Fruit fly (Drosophila melanogaster) whole organism, prepupa: ENCODE data around the gene Smr.

Source experiments
- Blimp-1 ChIP-seq: fragments of 200-800 bp; sonication (Bioruptor generic); optimal IDR thresholded peaks from 3 replicates; lab custom pipeline; 2017; ENCODE audit warnings: missing biosample characterization, missing genetic modification characterization, mild to moderate bottlenecking, moderate library complexity, missing genetic modification reagents
- CG10631 ChIP-seq: fragments of 200-800 bp; sonication (Bioruptor generic); optimal IDR thresholded peaks from 2 replicates; lab custom pipeline; 2016; ENCODE audit warnings: missing biosample characterization, missing genetic modification characterization
- CG10669 ChIP-seq: fragments of 200-800 bp; sonication (Bioruptor generic); optimal IDR thresholded peaks from 3 replicates; lab custom pipeline; 2018; ENCODE audit warnings: missing biosample characterization, mild to moderate bottlenecking, missing genetic modification characterization, moderate library complexity
- CG11294 ChIP-seq: fragments of 200-800 bp; sonication (Bioruptor generic); IDR thresholded peaks from 2 replicates; pipeline ENCODE4 v1.3.6; 2022; ENCODE audit warnings: missing biosample characterization, missing genetic modification characterization
- CG1621 ChIP-seq: fragments of 200-800 bp; sonication (Bioruptor generic); optimal IDR thresholded peaks from 3 replicates; lab custom pipeline; 2018; ENCODE audit warnings: missing biosample characterization, mild to moderate bottlenecking, missing genetic modification characterization
- CG3032 ChIP-seq: fragments of 200-800 bp; optimal IDR thresholded peaks from 2 replicates; lab custom pipeline; 2019; ENCODE audit warnings: missing biosample characterization, mild to moderate bottlenecking, missing genetic modification characterization, moderate library complexity
- CG31627 ChIP-seq: fragments of 200-800 bp; sonication (Bioruptor generic); optimal IDR thresholded peaks from 3 replicates; lab custom pipeline; 2016; ENCODE audit warnings: missing biosample characterization, missing genetic modification characterization
- CG32006 ChIP-seq: fragments of 200-800 bp; sonication (Bioruptor generic); optimal IDR thresholded peaks from 3 replicates; lab custom pipeline; 2017; ENCODE audit warnings: missing biosample characterization, mild to moderate bottlenecking, missing genetic modification characterization
- CG34406 ChIP-seq: fragments of 200-800 bp; sonication (Bioruptor generic); optimal IDR thresholded peaks from 3 replicates; lab custom pipeline; 2016; ENCODE audit warnings: missing biosample characterization, missing genetic modification characterization
- CG3919 ChIP-seq: fragments of 200-800 bp; sonication (Bioruptor generic); optimal IDR thresholded peaks from 3 replicates; lab custom pipeline; 2016; ENCODE audit warnings: missing biosample characterization, missing genetic modification characterization
- CG4318 ChIP-seq: fragments of 200-800 bp; sonication (Bioruptor generic); optimal IDR thresholded peaks from 3 replicates; lab custom pipeline; 2017; ENCODE audit warnings: missing biosample characterization, mild to moderate bottlenecking, missing genetic modification characterization
- CG6163 ChIP-seq: fragments of 200-800 bp; sonication (Bioruptor generic); IDR thresholded peaks from 3 replicates; pipeline ENCODE4 v1.3.6; 2022; ENCODE audit warnings: missing biosample characterization, missing genetic modification characterization
- CG6276 ChIP-seq: fragments of 200-800 bp; sonication (Bioruptor generic); optimal IDR thresholded peaks from 2 replicates; lab custom pipeline; 2017; ENCODE audit warnings: missing biosample characterization, mild to moderate bottlenecking, missing genetic modification characterization
- CG6792 ChIP-seq: fragments of 200-800 bp; sonication (Bioruptor generic); optimal IDR thresholded peaks from 3 replicates; lab custom pipeline; 2016; ENCODE audit warnings: missing biosample characterization, missing genetic modification characterization
- CG6808 ChIP-seq: fragments of 200-800 bp; sonication (Bioruptor generic); optimal IDR thresholded peaks from 3 replicates; lab custom pipeline; 2017; ENCODE audit warnings: missing biosample characterization, missing genetic modification characterization, mild to moderate bottlenecking, moderate library complexity, missing genetic modification reagents
- CG7368 ChIP-seq: fragments of 200-800 bp; sonication (Bioruptor generic); optimal IDR thresholded peaks from 3 replicates; lab custom pipeline; 2016; ENCODE audit warnings: missing biosample characterization, missing genetic modification characterization
- CG8119 ChIP-seq: fragments of 200-800 bp; sonication (Bioruptor generic); IDR thresholded peaks from 3 replicates; pipeline ENCODE4 v1.3.6; 2022; ENCODE audit warnings: missing biosample characterization, missing genetic modification characterization
- CG8319 ChIP-seq: fragments of 200-800 bp; sonication (Bioruptor generic); optimal IDR thresholded peaks from 3 replicates; lab custom pipeline; 2016; ENCODE audit warnings: missing biosample characterization, missing genetic modification characterization
- CG8632 ChIP-seq: fragments of 200-800 bp; sonication (Bioruptor generic); optimal IDR thresholded peaks from 3 replicates; lab custom pipeline; 2016; ENCODE audit warnings: missing biosample characterization, missing genetic modification characterization
- Eip75B ChIP-seq: fragments of 200-800 bp; sonication (Bioruptor generic); optimal IDR thresholded peaks from 3 replicates; lab custom pipeline; 2016; ENCODE audit warnings: missing biosample characterization, missing genetic modification characterization
- Eip78C ChIP-seq: fragments of 200-800 bp; sonication (Bioruptor generic); peaks from one replicate; lab custom pipeline; 2016; ENCODE audit warnings: missing biosample characterization, missing genetic modification characterization
- Eip93F ChIP-seq: fragments of 200-800 bp; sonication (Bioruptor generic); optimal IDR thresholded peaks from 2 replicates; lab custom pipeline; 2016; ENCODE audit warnings: missing biosample characterization, mild to moderate bottlenecking, missing genetic modification characterization
- Ets21C ChIP-seq: fragments of 200-800 bp; sonication (Bioruptor generic); optimal IDR thresholded peaks from 3 replicates; lab custom pipeline; 2016; ENCODE audit warnings: missing biosample characterization, missing genetic modification characterization
- Ets96B ChIP-seq: fragments of 200-800 bp; optimal IDR thresholded peaks from 2 replicates; lab custom pipeline; 2019; ENCODE audit warnings: missing biosample characterization, mild to moderate bottlenecking, missing genetic modification characterization, moderate library complexity
- Gug ChIP-seq: fragments of 200-800 bp; sonication (Bioruptor generic); IDR thresholded peaks from 2 replicates; pipeline ENCODE4 v1.3.6; 2022; ENCODE audit warnings: missing biosample characterization, missing genetic modification characterization
- Hr38 ChIP-seq: sonication (Bioruptor generic); optimal IDR thresholded peaks from 2 replicates; lab custom pipeline; 2016; ENCODE audit warnings: missing biosample characterization, missing genetic modification characterization
- Hr4 ChIP-seq: fragments of 200-800 bp; sonication (Bioruptor generic); optimal IDR thresholded peaks from 3 replicates; lab custom pipeline; 2016; ENCODE audit warnings: missing biosample characterization, missing genetic modification characterization
- Lpt ChIP-seq: fragments of 200-800 bp; sonication (Bioruptor generic); optimal IDR thresholded peaks from 3 replicates; lab custom pipeline; 2016; ENCODE audit warnings: missing biosample characterization, missing genetic modification characterization
- Met ChIP-seq: fragments of 200-800 bp; sonication (Bioruptor generic); optimal IDR thresholded peaks from 3 replicates; lab custom pipeline; 2016; ENCODE audit warnings: missing biosample characterization, missing genetic modification characterization
- Sox102F ChIP-seq: fragments of 200-800 bp; sonication (Bioruptor generic); optimal IDR thresholded peaks from 2 replicates; lab custom pipeline; 2016; ENCODE audit warnings: missing biosample characterization, mild to moderate bottlenecking, missing genetic modification characterization
- Sox14 ChIP-seq: fragments of 200-800 bp; sonication (Bioruptor generic); optimal IDR thresholded peaks from 3 replicates; lab custom pipeline; 2016; ENCODE audit warnings: missing biosample characterization, missing genetic modification characterization
- Sox15 ChIP-seq: fragments of 200-800 bp; sonication (Bioruptor generic); optimal IDR thresholded peaks from 3 replicates; lab custom pipeline; 2016; ENCODE audit warnings: missing biosample characterization, missing genetic modification characterization
- achi ChIP-seq: fragments of 200-800 bp; sonication (Bioruptor generic); optimal IDR thresholded peaks from 3 replicates; lab custom pipeline; 2016; ENCODE audit warnings: missing biosample characterization, missing genetic modification characterization
- acj6 ChIP-seq: fragments of 200-800 bp; sonication (Bioruptor generic); optimal IDR thresholded peaks from 3 replicates; lab custom pipeline; 2016; ENCODE audit warnings: missing biosample characterization, missing genetic modification characterization
- eg ChIP-seq: fragments of 200-800 bp; sonication (Bioruptor generic); IDR thresholded peaks from 3 replicates; pipeline ENCODE4 v1.3.6; 2022; ENCODE audit warnings: missing biosample characterization, missing genetic modification characterization
- fd59A ChIP-seq: fragments of 200-800 bp; sonication (Bioruptor generic); optimal IDR thresholded peaks from 2 replicates; lab custom pipeline; 2017; ENCODE audit warnings: missing biosample characterization, mild to moderate bottlenecking, missing genetic modification characterization, missing genetic modification reagents
- fd85E ChIP-seq: fragments of 200-800 bp; sonication (Bioruptor generic); optimal IDR thresholded peaks from 3 replicates; lab custom pipeline; 2016; ENCODE audit warnings: missing biosample characterization, missing genetic modification characterization
- lz ChIP-seq: fragments of 200-800 bp; sonication (Bioruptor generic); optimal IDR thresholded peaks from 3 replicates; lab custom pipeline; 2016; ENCODE audit warnings: missing biosample characterization, missing genetic modification characterization
- net ChIP-seq: fragments of 200-800 bp; sonication (Bioruptor generic); optimal IDR thresholded peaks from 3 replicates; lab custom pipeline; 2016; ENCODE audit warnings: missing biosample characterization, missing genetic modification characterization
- salr ChIP-seq, 2 experiments: fragments of 200-800 bp; sonication (Bioruptor generic); optimal IDR thresholded peaks; 3 replicates each; lab custom pipeline; 2016 to 2018; ENCODE audit warnings: missing biosample characterization in 2 of 2, missing genetic modification characterization in 2 of 2, mild to moderate bottlenecking in 1 of 2
- ss ChIP-seq, 2 experiments: fragments of 200-800 bp; sonication (Bioruptor generic); optimal IDR thresholded peaks; 2 replicates in 1 of 2; 3 replicates in 1 of 2; lab custom pipeline; 2017 to 2018; ENCODE audit warnings: mild to moderate bottlenecking in 2 of 2, missing biosample characterization in 2 of 2, missing genetic modification characterization in 2 of 2, moderate library complexity in 1 of 2
- svp ChIP-seq: fragments of 200-800 bp; sonication (Bioruptor generic); peaks from one replicate; lab custom pipeline; 2016; ENCODE audit warnings: missing biosample characterization, missing genetic modification characterization
- topi ChIP-seq: fragments of 200-800 bp; sonication (Bioruptor generic); optimal IDR thresholded peaks from 3 replicates; lab custom pipeline; 2016; ENCODE audit warnings: missing biosample characterization, missing genetic modification characterization
- vri ChIP-seq: fragments of 200-800 bp; sonication (Bioruptor generic); optimal IDR thresholded peaks from 3 replicates; lab custom pipeline; 2016; ENCODE audit warnings: missing biosample characterization, mild to moderate bottlenecking, missing genetic modification characterization

Gene Smr

dm6 chrX:12777763-12778408, 35.5 kb upstream of the Smr start (continued):
- TF ChIP-seq CG8119 (GFP tag; lab: Robert Waterston, UW) (0 out of 3 replicates have a peak, but pooled peaks have one; percentile 30), fd85E (GFP tag; lab: Kevin White, UChicago) (no peak), svp (no peak), Sox14 (GFP tag; lab: Kevin White, UChicago) (no peak), Sox102F (GFP tag; lab: Kevin White, UChicago) (no peak), CG31627 (GFP tag; lab: Kevin White, UChicago) (no peak), Eip75B (GFP tag; lab: Kevin White, UChicago) (no peak), CG6163 (no peak), CG10631 (GFP tag; lab: Kevin White, UChicago) (peak; percentile 14), CG7368 (GFP tag; lab: Kevin White, UChicago) (no peak), CG3919 (GFP tag; lab: Kevin White, UChicago) (no peak), Ets21C (GFP tag; lab: Kevin White, UChicago) (no peak), Lpt (GFP tag; lab: Kevin White, UChicago) (no peak), Eip93F (no peak), Sox15 (GFP tag; lab: Kevin White, UChicago) (no peak), topi (GFP tag; lab: Kevin White, UChicago) (no peak), salr (GFP tag; optimal IDR thresholded peaks at IDR 0.05; lab: Kevin White, UChicago) (no peak), eg (no peak; the same call in 2 of the 3 replicates), CG6808 (GFP tag; lab: Kevin White, UChicago) (peak; percentile 20), CG11294 (GFP tag; lab: Robert Waterston, UW) (no peak), Hr4 (GFP tag; lab: Kevin White, UChicago) (peak; percentile 23), CG6792 (GFP tag; lab: Kevin White, UChicago) (no peak)

- TF ChIP-seq salr (GFP tag; optimal IDR thresholded peaks at IDR 0.05; lab: Kevin White, UChicago) (no peak), CG34406 (GFP tag; lab: Kevin White, UChicago) (no peak), svp (peak; percentile 89), Lpt (GFP tag; lab: Kevin White, UChicago) (no peak)
Observed at dm6 chrX:12777195-12777594, 34.8 kb upstream of the Smr start.

dm6 chrX:12766286-12766685, 23.9 kb upstream of the Smr start:
- TF ChIP-seq lz (no peak), Sox102F (GFP tag; lab: Kevin White, UChicago) (peak; percentile 39), Eip78C (GFP tag; lab: Kevin White, UChicago) (peak; percentile 88), Ets21C (GFP tag; lab: Kevin White, UChicago) (no peak), topi (GFP tag; lab: Kevin White, UChicago) (no peak), Lpt (GFP tag; lab: Kevin White, UChicago) (peak; percentile 38), ss (GFP tag; optimal IDR thresholded peaks at IDR 0.05; lab: Kevin White, UChicago) (peak; percentile 15 to 55), salr (GFP tag; optimal IDR thresholded peaks at IDR 0.05; lab: Kevin White, UChicago) (no peak), CG32006 (GFP tag; lab: Kevin White, UChicago) (no peak), Sox14 (GFP tag; lab: Kevin White, UChicago) (peak; percentile 27), Met (GFP tag; lab: Kevin White, UChicago) (peak; percentile 23), fd59A (GFP tag; lab: Kevin White, UChicago) (peak; percentile 9), Hr38 (no peak), vri (no peak), net (peak; percentile 5), CG8632 (peak; percentile 41), Hr4 (GFP tag; lab: Kevin White, UChicago) (peak; percentile 44), CG6276 (GFP tag; lab: Kevin White, UChicago) (peak; percentile 58), CG3919 (GFP tag; lab: Kevin White, UChicago) (no peak), CG1621 (tag; lab: Kevin White, UChicago) (no peak), Blimp-1 (GFP tag; lab: Kevin White, UChicago) (no peak), CG6792 (GFP tag; lab: Kevin White, UChicago) (no peak), eg (no peak), CG6163 (no peak), Ets96B (tag; lab: Kevin White, UChicago) (peak; percentile 52), achi (GFP tag; lab: Kevin White, UChicago) (peak; percentile 46), CG6808 (GFP tag; lab: Kevin White, UChicago) (peak; percentile 1), acj6 (peak; percentile 44), Eip75B (GFP tag; lab: Kevin White, UChicago) (peak; percentile 43), CG34406 (GFP tag; lab: Kevin White, UChicago) (no peak), CG4318 (peak; percentile 1), CG8319 (GFP tag; lab: Kevin White, UChicago) (no peak), CG3032 (peak; percentile 29), fd85E (GFP tag; lab: Kevin White, UChicago) (no peak), CG10669 (GFP tag; lab: Kevin White, UChicago) (peak; percentile 50), Gug (GFP tag; lab: Robert Waterston, UW) (0 out of 2 replicates have a peak, but pooled peaks have one; percentile 23)
